Fruit fly (Drosophila melanogaster) whole organism, embryonic: ENCODE results near the gene mRpS7.

ENCODE experiments used
- Aef1 ChIP-seq: fragments of 200-800 bp; sonication (Bioruptor generic); IDR thresholded peaks from 3 replicates; pipeline ENCODE4 v1.3.6; 2022; ENCODE audit warnings: missing biosample characterization, missing genetic modification characterization
- CG10431 ChIP-seq: fragments of 200-800 bp; sonication (Bioruptor generic); optimal IDR thresholded peaks from 3 replicates; lab custom pipeline; 2018; ENCODE audit warnings: missing biosample characterization, mild to moderate bottlenecking, missing genetic modification characterization
- CG10654 ChIP-seq: fragments of 200-800 bp; sonication (Bioruptor generic); optimal IDR thresholded peaks from 2 replicates; lab custom pipeline; 2016; ENCODE audit warnings: missing biosample characterization, missing genetic modification characterization
- CG12659 ChIP-seq: fragments of 200-800 bp; sonication (Bioruptor generic); optimal IDR thresholded peaks from 3 replicates; lab custom pipeline; 2017; ENCODE audit warnings: mild to moderate bottlenecking, missing biosample characterization, missing genetic modification reagents, missing genetic modification characterization
- CG12942 ChIP-seq: fragments of 200-800 bp; sonication (Bioruptor generic); optimal IDR thresholded peaks from 3 replicates; lab custom pipeline; 2016; ENCODE audit warnings: missing biosample characterization, missing genetic modification characterization
- CG14710 ChIP-seq: fragments of 200-800 bp; sonication (Bioruptor generic); optimal IDR thresholded peaks from 3 replicates; lab custom pipeline; 2019; ENCODE audit warnings: missing biosample characterization, mild to moderate bottlenecking, missing genetic modification characterization, moderate library complexity
- CG14965 ChIP-seq: fragments of 200-800 bp; sonication (Bioruptor generic); optimal IDR thresholded peaks from 2 replicates; lab custom pipeline; 2016; ENCODE audit warnings: missing biosample characterization, missing genetic modification characterization, borderline replicate concordance
- CG15073 ChIP-seq: fragments of 200-800 bp; sonication (Bioruptor generic); optimal IDR thresholded peaks from 2 replicates; lab custom pipeline; 2016; ENCODE audit warnings: missing biosample characterization, missing genetic modification characterization
- CG15601 ChIP-seq: fragments of 200-800 bp; sonication (Bioruptor generic); optimal IDR thresholded peaks from 3 replicates; lab custom pipeline; 2019; ENCODE audit warnings: missing biosample characterization, mild to moderate bottlenecking, missing genetic modification characterization, moderate library complexity
- CG1647 ChIP-seq: fragments of 200-800 bp; sonication (Bioruptor generic); optimal IDR thresholded peaks from 3 replicates; lab custom pipeline; 2016; ENCODE audit warnings: missing biosample characterization, missing genetic modification characterization
- CG16863 ChIP-seq: fragments of 200-800 bp; sonication (Bioruptor generic); optimal IDR thresholded peaks from 3 replicates; lab custom pipeline; 2016; ENCODE audit warnings: missing biosample characterization, missing genetic modification characterization
- CG17802 ChIP-seq: fragments of 200-800 bp; sonication (Bioruptor generic); optimal IDR thresholded peaks from 2 replicates; lab custom pipeline; 2018; ENCODE audit warnings: missing biosample characterization, mild to moderate bottlenecking, missing genetic modification characterization, moderate library complexity
- CG18011 ChIP-seq: fragments of 200-800 bp; sonication (Bioruptor generic); optimal IDR thresholded peaks from 2 replicates; lab custom pipeline; 2017; ENCODE audit warnings: missing biosample characterization, missing genetic modification characterization, mild to moderate bottlenecking, moderate library complexity, missing genotype
- CG18619 ChIP-seq: fragments of 200-800 bp; sonication (Bioruptor generic); optimal IDR thresholded peaks from 3 replicates; lab custom pipeline; 2017; ENCODE audit warnings: missing biosample characterization, mild to moderate bottlenecking, missing genetic modification characterization
- CG30020 ChIP-seq: fragments of 200-800 bp; optimal IDR thresholded peaks from 2 replicates; lab custom pipeline; 2019; ENCODE audit warnings: missing biosample characterization, mild to moderate bottlenecking, missing genetic modification characterization, moderate library complexity
- CG3281 ChIP-seq: fragments of 200-800 bp; sonication (Bioruptor generic); optimal IDR thresholded peaks from 3 replicates; lab custom pipeline; 2017; ENCODE audit warnings: missing biosample characterization, mild to moderate bottlenecking, missing genetic modification characterization
- CG3726 ChIP-seq: fragments of 200-800 bp; sonication (Bioruptor generic); IDR thresholded peaks from 3 replicates; pipeline ENCODE4, ENCODE4 v1.3.6; 2022; ENCODE audit warnings: missing biosample characterization, missing genetic modification characterization
- CG4328 ChIP-seq: fragments of 200-800 bp; sonication (Bioruptor generic); optimal IDR thresholded peaks from 3 replicates; lab custom pipeline; 2017; ENCODE audit warnings: missing biosample characterization, missing genetic modification reagents, missing genetic modification characterization
- CG4617 ChIP-seq: fragments of 200-800 bp; sonication (Bioruptor generic); optimal IDR thresholded peaks from 3 replicates; lab custom pipeline; 2016; ENCODE audit warnings: missing biosample characterization, missing genetic modification characterization, borderline replicate concordance
- CG4707 ChIP-seq: fragments of 200-800 bp; sonication (Bioruptor generic); optimal IDR thresholded peaks from 2 replicates; lab custom pipeline; 2018; ENCODE audit warnings: missing biosample characterization, mild to moderate bottlenecking, missing genetic modification characterization, moderate library complexity
- CG6654 ChIP-seq: fragments of 200-800 bp; sonication (Bioruptor generic); optimal IDR thresholded peaks from 2 replicates; lab custom pipeline; 2017; ENCODE audit warnings: missing biosample characterization, mild to moderate bottlenecking, missing genetic modification characterization
- CG6689 ChIP-seq: fragments of 200-800 bp; sonication (Bioruptor generic); IDR thresholded peaks from 2 replicates; pipeline ENCODE4 v1.3.6; 2022; ENCODE audit warnings: missing biosample characterization, missing genetic modification characterization
- CG9797 ChIP-seq: fragments of 200-800 bp; sonication (Bioruptor generic); optimal IDR thresholded peaks from 3 replicates; lab custom pipeline; 2018; ENCODE audit warnings: missing biosample characterization, mild to moderate bottlenecking, missing genetic modification characterization
- Dad ChIP-seq: fragments of 200-800 bp; sonication (Bioruptor generic); optimal IDR thresholded peaks from 3 replicates; lab custom pipeline; 2016; ENCODE audit warnings: missing biosample characterization, missing genetic modification characterization
- Elba2 ChIP-seq: fragments of 200-800 bp; sonication (Bioruptor generic); optimal IDR thresholded peaks from 3 replicates; lab custom pipeline; 2016; ENCODE audit warnings: missing biosample characterization, missing genetic modification characterization
- Fer1 ChIP-seq: fragments of 200-800 bp; sonication (Bioruptor generic); optimal IDR thresholded peaks from 2 replicates; lab custom pipeline; 2017; ENCODE audit warnings: missing biosample characterization, mild to moderate bottlenecking, missing genetic modification characterization
- HLH54F ChIP-seq: fragments of 200-800 bp; sonication (Bioruptor generic); optimal IDR thresholded peaks from 3 replicates; lab custom pipeline; 2016; ENCODE audit warnings: missing biosample characterization, missing genetic modification characterization
- Lhr ChIP-seq: fragments of 200-800 bp; sonication (Bioruptor generic); optimal IDR thresholded peaks from 3 replicates; lab custom pipeline; 2017; ENCODE audit warnings: mild to moderate bottlenecking, missing biosample characterization, missing genetic modification reagents, missing genetic modification characterization
- Max ChIP-seq: fragments of 200-800 bp; sonication (Bioruptor generic); optimal IDR thresholded peaks from 2 replicates; lab custom pipeline; 2016; ENCODE audit warnings: missing biosample characterization, mild to moderate bottlenecking, missing genetic modification characterization
- Meics ChIP-seq: fragments of 200-800 bp; sonication (Bioruptor generic); optimal IDR thresholded peaks from 2 replicates; lab custom pipeline; 2017; ENCODE audit warnings: missing biosample characterization, mild to moderate bottlenecking, missing genetic modification characterization
- Nf-YA ChIP-seq: fragments of 200-800 bp; sonication (Bioruptor generic); IDR thresholded peaks from 2 replicates; pipeline ENCODE4 v1.3.6; 2022; ENCODE audit warnings: missing biosample characterization, missing genetic modification characterization
- Nf-YC ChIP-seq: fragments of 200-800 bp; optimal IDR thresholded peaks from 3 replicates; lab custom pipeline; 2019; ENCODE audit warnings: missing biosample characterization, mild to moderate bottlenecking, missing genetic modification characterization, moderate library complexity
- Stat92E ChIP-seq, 3 experiments: fragments of >200 bp in 2 of 3; fragments of 200-800 bp in 1 of 3; sonication (Bioruptor generic) in 1 of 3; optimal IDR thresholded peaks; 2 replicates each; lab custom pipeline; 2017 to 2019; ENCODE audit warnings: missing biosample characterization in 3 of 3, missing genetic modification characterization in 3 of 3, mild to moderate bottlenecking in 1 of 3, moderate library complexity in 1 of 3
- ab ChIP-seq: fragments of 200-800 bp; sonication (Bioruptor generic); optimal IDR thresholded peaks from 2 replicates; lab custom pipeline; 2016; ENCODE audit warnings: missing biosample characterization, missing genetic modification characterization
- aop ChIP-seq: fragments of 200-800 bp; sonication (Bioruptor generic); IDR thresholded peaks from 2 replicates; pipeline ENCODE4 v1.3.6; 2022; ENCODE audit warnings: missing biosample characterization, missing genetic modification characterization
- ato ChIP-seq: fragments of 200-800 bp; sonication (Bioruptor generic); IDR thresholded peaks from 2 replicates; pipeline ENCODE4 v1.3.6; 2022; ENCODE audit warnings: missing biosample characterization, missing genetic modification characterization; ENCODE audit not compliant: partially characterized antibody
- crp ChIP-seq, 2 experiments: fragments of 200-800 bp; sonication (Bioruptor generic); optimal IDR thresholded peaks; 2 replicates in 1 of 2; 3 replicates in 1 of 2; lab custom pipeline; 2017; ENCODE audit warnings: missing biosample characterization in 2 of 2, missing genetic modification characterization in 2 of 2, mild to moderate bottlenecking in 1 of 2, moderate library complexity in 1 of 2
- dmrt99B ChIP-seq: fragments of 200-800 bp; sonication (Bioruptor generic); optimal IDR thresholded peaks from 2 replicates; lab custom pipeline; 2018; ENCODE audit warnings: missing biosample characterization, mild to moderate bottlenecking, missing genetic modification characterization, moderate library complexity
- ems ChIP-seq: fragments of 200-800 bp; sonication (Bioruptor generic); optimal IDR thresholded peaks from 3 replicates; lab custom pipeline; 2016; ENCODE audit warnings: missing biosample characterization, missing genetic modification characterization
- ewg ChIP-seq: fragments of 200-800 bp; sonication (Bioruptor generic); optimal IDR thresholded peaks from 3 replicates; lab custom pipeline; 2017; ENCODE audit warnings: mild to moderate bottlenecking, missing biosample characterization, missing genetic modification reagents, missing genetic modification characterization
- gce ChIP-seq: fragments of 200-800 bp; sonication (Bioruptor generic); IDR thresholded peaks from 3 replicates; pipeline ENCODE4 v1.3.6; 2022; ENCODE audit warnings: missing biosample characterization, missing genetic modification characterization
- gfzf ChIP-seq: fragments of 200-800 bp; sonication (Bioruptor generic); optimal IDR thresholded peaks from 2 replicates; lab custom pipeline; 2016; ENCODE audit warnings: missing biosample characterization, mild to moderate bottlenecking, missing genetic modification characterization, moderate library complexity
- lbe ChIP-seq: fragments of 200-800 bp; sonication (Bioruptor generic); optimal IDR thresholded peaks from 2 replicates; lab custom pipeline; 2016; ENCODE audit warnings: missing biosample characterization, mild to moderate bottlenecking, missing genetic modification characterization
- luna ChIP-seq: fragments of 200-800 bp; sonication (Bioruptor generic); optimal IDR thresholded peaks from 2 replicates; lab custom pipeline; 2016; ENCODE audit warnings: missing biosample characterization, missing genetic modification characterization
- maf-S ChIP-seq: fragments of 200-800 bp; sonication (Bioruptor generic); optimal IDR thresholded peaks from 2 replicates; lab custom pipeline; 2016; ENCODE audit warnings: missing biosample characterization, missing genetic modification characterization
- ro ChIP-seq: fragments of 200-800 bp; sonication (Bioruptor generic); IDR thresholded peaks from 2 replicates; pipeline ENCODE4 v1.3.6; 2022; ENCODE audit warnings: missing biosample characterization, missing genetic modification characterization
- salm ChIP-seq: fragments of 200-800 bp; sonication (Bioruptor generic); optimal IDR thresholded peaks from 2 replicates; lab custom pipeline; 2018; ENCODE audit warnings: missing biosample characterization, mild to moderate bottlenecking, missing genetic modification characterization
- toy ChIP-seq: fragments of 200-800 bp; sonication (Bioruptor generic); IDR thresholded peaks from 2 replicates; pipeline ENCODE4 v1.3.6; 2022; ENCODE audit warnings: missing biosample characterization, missing genetic modification characterization
- vfl ChIP-seq: fragments of 200-800 bp; sonication (Bioruptor generic); optimal IDR thresholded peaks from 2 replicates; lab custom pipeline; 2016; ENCODE audit warnings: missing biosample characterization, missing genetic modification characterization
- zen2 ChIP-seq: fragments of 200-800 bp; sonication (Bioruptor generic); IDR thresholded peaks from 3 replicates; pipeline ENCODE4 v1.3.6; 2022; ENCODE audit warnings: missing biosample characterization, missing genetic modification characterization; ENCODE audit not compliant: partially characterized antibody

Gene mRpS7

DNA sequence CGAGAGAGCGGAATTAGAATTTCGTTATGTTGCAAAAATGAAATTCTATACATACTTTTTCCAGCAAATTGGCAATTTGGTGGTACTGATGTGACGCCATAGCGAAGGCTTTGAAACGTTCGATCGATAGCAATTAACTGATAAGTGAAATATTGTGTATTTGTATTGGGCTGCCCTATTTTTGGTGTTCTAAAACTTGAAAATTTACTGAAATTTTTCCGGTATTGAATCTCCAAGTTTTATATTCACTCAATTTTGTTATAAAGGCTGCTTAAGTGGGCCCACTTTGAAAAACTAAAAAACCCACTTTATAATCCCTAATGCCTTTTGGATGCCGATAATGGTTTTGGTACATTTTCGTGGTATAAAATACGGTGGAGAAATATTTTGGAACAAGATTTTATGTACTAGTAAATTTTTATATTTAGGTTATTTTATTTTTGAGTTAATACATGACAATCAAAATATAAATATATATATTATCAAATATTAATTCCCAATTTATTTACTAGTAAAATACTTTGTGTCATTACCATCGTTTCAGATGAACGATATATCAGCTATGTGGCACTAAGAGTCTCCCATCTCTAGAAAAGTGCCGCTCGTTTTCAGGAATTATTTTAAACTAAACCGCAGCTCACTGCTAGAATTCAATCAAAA, 23.9 kb upstream of the mRpS7 start, which contains the start of the genes Cand1 and pim (continued):
- no peak for TF ChIP-seq lbe (GFP tag; lab: Kevin White, UChicago)
- no peak for TF ChIP-seq CG4707 (GFP tag; lab: Kevin White, UChicago)
- TF ChIP-seq zen2 (GFP tag; lab: Robert Waterston, UW): no peak; the same call in 2 of the 3 replicates
- no peak for TF ChIP-seq salm (tag; lab: Kevin White, UChicago)
- no peak for TF ChIP-seq CG4328 (GFP tag; lab: Kevin White, UChicago)
- peak; percentile 62 for TF ChIP-seq CG15601
- TF ChIP-seq CG18619: no peak
- no peak for TF ChIP-seq dmrt99B (tag; lab: Kevin White, UChicago)
- no peak for TF ChIP-seq maf-S (GFP tag; lab: Kevin White, UChicago)
- TF ChIP-seq Dad: no peak
- no peak for TF ChIP-seq CG12942
- TF ChIP-seq Aef1 (GFP tag; lab: Robert Waterston, UW): no peak
- TF ChIP-seq ato: no peak
- TF ChIP-seq ro (GFP tag; lab: Robert Waterston, UW): no peak
- no peak for TF ChIP-seq vfl (GFP tag; lab: Kevin White, UChicago)
- TF ChIP-seq CG3281: no peak
- no peak for TF ChIP-seq CG14965 (GFP tag; lab: Kevin White, UChicago)
- TF ChIP-seq CG9797 (GFP tag; lab: Kevin White, UChicago): peak; percentile 59
- no peak for TF ChIP-seq HLH54F (GFP tag; lab: Kevin White, UChicago)
- TF ChIP-seq CG4617 (GFP tag; lab: Kevin White, UChicago): peak; percentile 49
- TF ChIP-seq toy (GFP tag; lab: Robert Waterston, UW): no peak
- no peak for TF ChIP-seq ab
- peak; percentile 77 for TF ChIP-seq CG14710
- TF ChIP-seq luna (GFP tag; lab: Kevin White, UChicago): no peak
- TF ChIP-seq gce (GFP tag; lab: Robert Waterston, UW): no peak
- TF ChIP-seq Stat92E (GFP tag; optimal IDR thresholded peaks at IDR 0.05; lab: Kevin White, UChicago): no peak
- TF ChIP-seq CG16863 (GFP tag; lab: Kevin White, UChicago): no peak
- no peak for TF ChIP-seq CG17802 (tag; lab: Kevin White, UChicago)
- TF ChIP-seq CG10431: peak; percentile 36
- TF ChIP-seq gfzf: peak; percentile 78
- no peak for TF ChIP-seq CG3726 (GFP tag; lab: Robert Waterston, UW)
- TF ChIP-seq Lhr: peak; percentile 53
- no peak for TF ChIP-seq ems (GFP tag; lab: Kevin White, UChicago)
- TF ChIP-seq Fer1: peak; percentile 3
- peak; percentile 97 for TF ChIP-seq CG30020 (tag; lab: Kevin White, UChicago)
- TF ChIP-seq CG15073 (GFP tag; lab: Kevin White, UChicago): no peak
- TF ChIP-seq Meics: no peak
- TF ChIP-seq ewg (GFP tag; lab: Kevin White, UChicago): no peak
- TF ChIP-seq CG1647 (GFP tag; lab: Kevin White, UChicago): no peak
- no peak for TF ChIP-seq CG6689 (GFP tag; lab: Robert Waterston, UW)
- no peak for TF ChIP-seq CG18011 (GFP tag; lab: Kevin White, UChicago)
- no peak for TF ChIP-seq aop
- no peak for TF ChIP-seq Nf-YA (GFP tag; lab: Robert Waterston, UW)
- TF ChIP-seq CG10654: no peak
- TF ChIP-seq Nf-YC (tag; lab: Kevin White, UChicago): peak; percentile 65
- TF ChIP-seq CG12659 (GFP tag; lab: Kevin White, UChicago): peak; percentile 70
- no peak for TF ChIP-seq Max
- TF ChIP-seq CG6654: no peak
- no peak for TF ChIP-seq Elba2
- TF ChIP-seq crp (GFP tag; optimal IDR thresholded peaks at IDR 0.05; lab: Kevin White, UChicago): no peak
